Worm (Caenorhabditis elegans) whole organism, late embryonic: ENCODE measurements around the gene R08A2.1.

Experiments used
- C38D4.7 ChIP-seq: fragments of 200-800 bp; sonication (Bioruptor generic); optimal IDR thresholded peaks from 2 replicates; lab custom pipeline; 2018; ENCODE audit warnings: mild to moderate bottlenecking, missing genetic modification characterization, moderate library complexity, missing compliant biosample characterization
- fkh-10 ChIP-seq: fragments of 150-350 bp; optimal IDR thresholded peaks from 2 replicates; lab custom pipeline; 2014; ENCODE audit warnings: missing biosample characterization, missing genetic modification reagents, missing genetic modification characterization
- hlh-6 ChIP-seq: sonication (generic microtip); optimal IDR thresholded peaks from 2 replicates; lab custom pipeline; 2016; ENCODE audit warnings: missing genotype, missing genetic modification characterization, missing compliant biosample characterization
- mec-3 ChIP-seq: sonication (generic microtip); optimal IDR thresholded peaks from 2 replicates; lab custom pipeline; 2016; ENCODE audit warnings: borderline replicate concordance, missing genetic modification characterization, missing compliant biosample characterization
- nhr-11 ChIP-seq: fragments of 150-350 bp; optimal IDR thresholded peaks from 2 replicates; lab custom pipeline; 2014; ENCODE audit warnings: missing biosample characterization, missing genetic modification characterization
- zip-5 ChIP-seq: sonication (generic microtip); optimal IDR thresholded peaks from 2 replicates; lab custom pipeline; 2016; ENCODE audit warnings: missing genetic modification characterization, missing compliant biosample characterization

- TF ChIP-seq zip-5 (tag; lab: Kevin White, UChicago) (no peak), nhr-11 (tag; lab: Kevin White, UChicago) (no peak), mec-3 (no peak), hlh-6 (no peak), fkh-10 (GFP tag; lab: Kevin White, UChicago) (no peak), C38D4.7 (GFP tag; lab: Kevin White, UChicago) (no peak)
These were observed 27.6 kb upstream of the R08A2.1 start for ce11 chrV:14746975-14747374.
